Worm (Caenorhabditis elegans) whole organism, L1 larva: ENCODE measurements around the gene pqm-1.

Experiments used
- F16B12.6 ChIP-seq: fragments of 150-350 bp; optimal IDR thresholded peaks from 2 replicates; lab custom pipeline; 2014; ENCODE audit warnings: missing biosample characterization, missing genetic modification characterization
- Y116A8C.19 ChIP-seq: sonication (generic microtip); optimal IDR thresholded peaks from 2 replicates; lab custom pipeline; 2016; ENCODE audit warnings: missing compliant biosample characterization, missing genetic modification characterization, borderline replicate concordance
- aly-2 ChIP-seq: fragments of 150-350 bp; optimal IDR thresholded peaks from 2 replicates; lab custom pipeline; 2014; ENCODE audit warnings: missing biosample characterization, missing genetic modification characterization
- ceh-63 ChIP-seq: fragments of 200-800 bp; sonication (Bioruptor generic); optimal IDR thresholded peaks from 2 replicates; lab custom pipeline; 2018; ENCODE audit warnings: mild to moderate bottlenecking, missing genetic modification characterization, missing compliant biosample characterization
- ceh-82 ChIP-seq, 3 experiments: fragments of 150-350 bp in 1 of 3; sonication (generic microtip) in 2 of 3; optimal IDR thresholded peaks; 2 replicates each; lab custom pipeline; 2014 to 2017; ENCODE audit warnings: missing biosample characterization in 3 of 3, missing genetic modification characterization in 3 of 3
- ceh-88 ChIP-seq: fragments of 200-800 bp; sonication (Bioruptor generic); IDR thresholded peaks from 2 replicates; pipeline ENCODE4 v1.3.6; 2022; ENCODE audit warnings: missing genetic modification characterization, missing compliant biosample characterization
- dpl-1 ChIP-seq, 3 experiments: fragments of 150-350 bp in 2 of 3; sonication (generic microtip) in 1 of 3; optimal IDR thresholded peaks; 2 replicates each; lab custom pipeline; 2014 to 2017; ENCODE audit warnings: missing biosample characterization in 3 of 3, missing genetic modification characterization in 3 of 3, missing genetic modification reagents in 3 of 3
- dsc-1 ChIP-seq: sonication (generic microtip); optimal IDR thresholded peaks from 2 replicates; lab custom pipeline; 2016; ENCODE audit warnings: mild to moderate bottlenecking, missing genetic modification characterization, missing compliant biosample characterization
- egl-13 ChIP-seq: sonication (generic microtip); optimal IDR thresholded peaks from 2 replicates; lab custom pipeline; 2016; ENCODE audit warnings: missing genotype, missing genetic modification reagents, missing genetic modification characterization, missing compliant biosample characterization
- egl-27 ChIP-seq, 2 experiments: fragments of 150-350 bp in 1 of 2; sonication (generic microtip); optimal IDR thresholded peaks; 3 replicates each; lab custom pipeline; 2017 to 2018; ENCODE audit warnings: missing biosample characterization in 2 of 2, missing genetic modification characterization in 2 of 2, missing genetic modification reagents in 2 of 2
- elt-2 ChIP-seq: sonication (generic microtip); optimal IDR thresholded peaks from 2 replicates; lab custom pipeline; 2016; ENCODE audit warnings: missing genetic modification characterization, mild to moderate bottlenecking, inconsistent platforms, missing compliant biosample characterization, missing genetic modification reagents
- elt-3 ChIP-seq, 6 experiments: fragments of 150-350 bp in 1 of 6; sonication (generic microtip); optimal IDR thresholded peaks; 2 replicates each; lab custom pipeline; 2017 to 2018; ENCODE audit warnings: missing biosample characterization in 6 of 6, missing genetic modification characterization in 6 of 6, inconsistent platforms in 1 of 6
- fkh-10 ChIP-seq: sonication (generic microtip); optimal IDR thresholded peaks from 2 replicates; lab custom pipeline; 2017; ENCODE audit warnings: missing biosample characterization, missing genetic modification reagents, missing genetic modification characterization
- grh-1 ChIP-seq: fragments of 200-800 bp; sonication (Bioruptor generic); IDR thresholded peaks from 2 replicates; pipeline ENCODE4 v1.3.6; 2022; ENCODE audit warnings: missing genetic modification reagents, missing genetic modification characterization, missing compliant biosample characterization
- hlh-17 ChIP-seq: fragments of 200-800 bp; sonication (Bioruptor generic); optimal IDR thresholded peaks from 2 replicates; lab custom pipeline; 2018; ENCODE audit warnings: missing genetic modification characterization, mild to moderate bottlenecking, missing compliant biosample characterization, moderate library complexity, borderline replicate concordance
- hlh-4 ChIP-seq: sonication (generic microtip); optimal IDR thresholded peaks from 2 replicates; lab custom pipeline; 2016; ENCODE audit warnings: mild to moderate bottlenecking, missing genetic modification characterization, missing compliant biosample characterization
- hpl-2 ChIP-seq: fragments of 150-350 bp; optimal IDR thresholded peaks from 2 replicates; lab custom pipeline; 2014; ENCODE audit warnings: missing biosample characterization, missing genetic modification reagents, missing genetic modification characterization
- irx-1 ChIP-seq: sonication (generic microtip); optimal IDR thresholded peaks from 2 replicates; lab custom pipeline; 2016; ENCODE audit warnings: missing genetic modification characterization, missing compliant biosample characterization
- isw-1 ChIP-seq: fragments of 200-800 bp; sonication (Bioruptor generic); IDR thresholded peaks from 2 replicates; pipeline ENCODE4 v1.3.6; 2022; ENCODE audit warnings: missing genetic modification characterization, missing compliant biosample characterization
- jun-1 ChIP-seq: fragments of 150-350 bp; optimal IDR thresholded peaks from 2 replicates; lab custom pipeline; 2014; ENCODE audit warnings: missing biosample characterization, missing genetic modification reagents, missing genetic modification characterization
- lin-13 ChIP-seq: fragments of 150-350 bp; optimal IDR thresholded peaks from 2 replicates; lab custom pipeline; 2014; ENCODE audit warnings: missing biosample characterization, missing genetic modification reagents, missing genetic modification characterization
- lin-14 ChIP-seq: fragments of 200-800 bp; sonication (Bioruptor generic); optimal IDR thresholded peaks from 2 replicates; lab custom pipeline; 2018; ENCODE audit warnings: mild to moderate bottlenecking, missing genetic modification characterization, moderate library complexity, missing compliant biosample characterization
- lin-15B ChIP-seq: fragments of 150-350 bp; sonication (generic microtip); optimal IDR thresholded peaks from 3 replicates; lab custom pipeline; 2014; ENCODE audit warnings: missing biosample characterization, missing genetic modification characterization
- lin-35 ChIP-seq, 2 experiments: fragments of 150-350 bp; optimal IDR thresholded peaks; 2 replicates each; lab custom pipeline; 2014; ENCODE audit warnings: missing biosample characterization in 2 of 2, missing genetic modification characterization in 2 of 2, missing genetic modification reagents in 2 of 2
- lin-39 ChIP-seq: fragments of 150-350 bp; optimal IDR thresholded peaks from 2 replicates; lab custom pipeline; 2014; ENCODE audit warnings: missing biosample characterization, missing genetic modification reagents, missing genetic modification characterization
- lsy-2 ChIP-seq, 2 experiments: fragments of 150-350 bp; optimal IDR thresholded peaks; 2 replicates each; lab custom pipeline; 2014; ENCODE audit warnings: missing biosample characterization in 2 of 2, missing genetic modification characterization in 2 of 2
- mab-9 ChIP-seq: fragments of 200-800 bp; sonication (Bioruptor generic); IDR thresholded peaks from 2 replicates; pipeline ENCODE4 v1.3.6; 2022; ENCODE audit warnings: missing genetic modification reagents, missing genetic modification characterization, missing compliant biosample characterization
- nhr-11 ChIP-seq: fragments of 150-350 bp; optimal IDR thresholded peaks from 2 replicates; lab custom pipeline; 2014; ENCODE audit warnings: missing biosample characterization, missing genetic modification characterization
- nhr-20 ChIP-seq: sonication (generic microtip); optimal IDR thresholded peaks from 2 replicates; lab custom pipeline; 2016; ENCODE audit warnings: mild to moderate bottlenecking, missing genetic modification characterization, missing compliant biosample characterization
- nhr-28 ChIP-seq: fragments of 150-350 bp; optimal IDR thresholded peaks from 2 replicates; lab custom pipeline; 2014; ENCODE audit warnings: missing biosample characterization, missing genetic modification characterization
- nhr-76 ChIP-seq: sonication (generic microtip); optimal IDR thresholded peaks from 2 replicates; lab custom pipeline; 2017; ENCODE audit warnings: missing biosample characterization, missing genetic modification characterization
- nhr-84 ChIP-seq: sonication (generic microtip); optimal IDR thresholded peaks from 2 replicates; lab custom pipeline; 2017; ENCODE audit warnings: missing biosample characterization, missing genetic modification characterization
- nhr-85 ChIP-seq: sonication (generic microtip); peaks from one replicate; lab custom pipeline; 2016; ENCODE audit warnings: missing genetic modification characterization, inconsistent platforms, missing compliant biosample characterization
- snu-23 ChIP-seq: sonication (generic microtip); optimal IDR thresholded peaks from 2 replicates; lab custom pipeline; 2016; ENCODE audit warnings: missing genetic modification characterization, missing compliant biosample characterization
- sptf-1 ChIP-seq: fragments of 150-350 bp; optimal IDR thresholded peaks from 2 replicates; lab custom pipeline; 2014; ENCODE audit warnings: missing biosample characterization, missing genetic modification characterization
- tbx-2 ChIP-seq: sonication (generic microtip); optimal IDR thresholded peaks from 2 replicates; lab custom pipeline; 2016; ENCODE audit warnings: missing genetic modification characterization, missing compliant biosample characterization
- tlp-1 ChIP-seq: fragments of 150-350 bp; optimal IDR thresholded peaks from 2 replicates; lab custom pipeline; 2014; ENCODE audit warnings: missing biosample characterization, missing genetic modification characterization
- unc-130 ChIP-seq: fragments of 150-350 bp; optimal IDR thresholded peaks from 2 replicates; lab custom pipeline; 2017; ENCODE audit warnings: missing biosample characterization, missing genetic modification characterization, inconsistent platforms
- unc-30 ChIP-seq: sonication (generic microtip); optimal IDR thresholded peaks from 2 replicates; lab custom pipeline; 2017; ENCODE audit warnings: missing biosample characterization, missing genetic modification characterization
- unc-62 ChIP-seq: fragments of 150-350 bp; optimal IDR thresholded peaks from 2 replicates; lab custom pipeline; 2014; ENCODE audit warnings: missing biosample characterization, missing genetic modification reagents, missing genetic modification characterization
- unc-86 ChIP-seq: sonication (generic microtip); optimal IDR thresholded peaks from 2 replicates; lab custom pipeline; 2016; ENCODE audit warnings: missing genetic modification characterization, missing compliant biosample characterization
- vab-15 ChIP-seq: sonication (generic microtip); optimal IDR thresholded peaks from 2 replicates; lab custom pipeline; 2017; ENCODE audit warnings: missing genotype, mild to moderate bottlenecking, missing genetic modification characterization, missing compliant biosample characterization
- xbp-1 ChIP-seq: sonication (generic microtip); optimal IDR thresholded peaks from 2 replicates; lab custom pipeline; 2016; ENCODE audit warnings: missing genetic modification characterization, missing compliant biosample characterization
- zip-4 ChIP-seq: fragments of 200-800 bp; sonication (Bioruptor generic); optimal IDR thresholded peaks from 2 replicates; lab custom pipeline; 2018; ENCODE audit warnings: mild to moderate bottlenecking, missing genetic modification characterization, moderate library complexity, missing compliant biosample characterization
- ztf-11 ChIP-seq, 2 experiments: sonication (generic microtip); optimal IDR thresholded peaks; 2 replicates each; lab custom pipeline; 2016 to 2017; ENCODE audit warnings: missing genetic modification characterization in 2 of 2, missing biosample characterization in 1 of 2, missing compliant biosample characterization in 1 of 2

The pqm-1 gene

ce11 chrII:11149866-11150685, 2.3 kb downstream of the pqm-1 start (continued):
- TF ChIP-seq lin-13 (GFP tag; lab: Kevin White, UChicago) (no peak), nhr-11 (tag; lab: Kevin White, UChicago) (no peak), aly-2 (peak; percentile 23), unc-130 (tag; lab: Kevin White, UChicago) (no peak), nhr-85 (tag; lab: Kevin White, UChicago) (peak; percentile 55), tlp-1 (no peak), grh-1 (GFP tag; lab: Robert Waterston, UW) (0 out of 2 replicates have a peak, but pooled peaks have one; percentile 10), nhr-76 (no peak), nhr-20 (tag; lab: Kevin White, UChicago) (no peak), nhr-84 (tag; lab: Kevin White, UChicago) (no peak), dpl-1 (GFP tag; optimal IDR thresholded peaks at IDR 0.05; lab: Kevin White, UChicago) (no peak), egl-27 (tag; optimal IDR thresholded peaks at IDR 0.05; lab: Kevin White, UChicago) (no peak), ceh-82 (tag; optimal IDR thresholded peaks at IDR 0.05; lab: Kevin White, UChicago) (no peak)

ce11 chrII:11142571-11142970, 9.8 kb downstream of the pqm-1 start, which contains the start of gene arrd-6:
Gene arrd-6 (plus strand): TSS chrII:11142739.
- peak; percentile 64 for TF ChIP-seq lin-14 (GFP tag; lab: Kevin White, UChicago)
- no peak for TF ChIP-seq hpl-2
- TF ChIP-seq, all 84 proteins: peak for 1

- TF ChIP-seq snu-23 (GFP tag; lab: Kevin White, UChicago), result no peak
- no peak for TF ChIP-seq elt-2
Observed at ce11 chrII:11140140-11140539, 12.3 kb downstream of the pqm-1 start, which contains the start of gene F40F8.4. Gene F40F8.4 (minus strand): TSS chrII:11140240.

ce11 chrII:11135773-11136172, 16.6 kb downstream of the pqm-1 start:
- no peak for TF ChIP-seq zip-4
- TF ChIP-seq lsy-2 (tag; optimal IDR thresholded peaks at IDR 0.05; lab: Kevin White, UChicago), result peak; percentile 31 to 57
- no peak for TF ChIP-seq dsc-1
- no peak for TF ChIP-seq hlh-17 (GFP tag; lab: Kevin White, UChicago)
- peak; percentile 39 for TF ChIP-seq lin-39 (tag; lab: Kevin White, UChicago)
- no peak for TF ChIP-seq jun-1 (tag; lab: Kevin White, UChicago)
- peak; percentile 4 for TF ChIP-seq elt-2
- no peak for TF ChIP-seq xbp-1 (tag; lab: Kevin White, UChicago)
- TF ChIP-seq lin-15B, result no peak
- no peak for TF ChIP-seq mab-9 (GFP tag; lab: Robert Waterston, UW)
- TF ChIP-seq egl-13 (tag; lab: Kevin White, UChicago), result no peak
- TF ChIP-seq ztf-11 (tag; optimal IDR thresholded peaks at IDR 0.05; lab: Kevin White, UChicago), result no peak
- TF ChIP-seq hlh-4, result no peak
- no peak for TF ChIP-seq unc-86
- no peak for TF ChIP-seq irx-1 (tag; lab: Kevin White, UChicago)
- no peak for TF ChIP-seq F16B12.6 (tag; lab: Kevin White, UChicago)
- no peak for TF ChIP-seq Y116A8C.19 (tag; lab: Kevin White, UChicago)
- no peak for TF ChIP-seq unc-30 (tag; lab: Kevin White, UChicago)
- no peak for TF ChIP-seq tbx-2 (tag; lab: Kevin White, UChicago)
- TF ChIP-seq nhr-20 (tag; lab: Kevin White, UChicago), result no peak
- TF ChIP-seq dpl-1 (GFP tag; optimal IDR thresholded peaks at IDR 0.05; lab: Kevin White, UChicago), result no peak
- no peak for TF ChIP-seq ceh-63 (GFP tag; lab: Kevin White, UChicago)
- no peak for TF ChIP-seq fkh-10 (GFP tag; lab: Kevin White, UChicago)
- TF ChIP-seq isw-1 (GFP tag; lab: Robert Waterston, UW), result no peak
- no peak for TF ChIP-seq ceh-88 (GFP tag; lab: Robert Waterston, UW)
- no peak for TF ChIP-seq hpl-2
- TF ChIP-seq vab-15, result peak; percentile 22
- no peak for TF ChIP-seq elt-3 (tag; optimal IDR thresholded peaks at IDR 0.05; lab: Kevin White, UChicago)
- peak in 1 of 2 experiments; percentile 13 for TF ChIP-seq lin-35 (GFP tag; optimal IDR thresholded peaks at IDR 0.05; lab: Kevin White, UChicago)
- no peak for TF ChIP-seq unc-62 (GFP tag; lab: Kevin White, UChicago)
- TF ChIP-seq aly-2, result no peak
- no peak for TF ChIP-seq unc-130 (tag; lab: Kevin White, UChicago)
- no peak for TF ChIP-seq nhr-28
- no peak for TF ChIP-seq sptf-1 (tag; lab: Kevin White, UChicago)
